Worm (Caenorhabditis elegans) whole organism, young adult: ENCODE results near the gene parn-2.

Source experiments
- F52B5.7 ChIP-seq: sonication (generic microtip); optimal IDR thresholded peaks from 2 replicates; lab custom pipeline; 2016; ENCODE audit warnings: mild to moderate bottlenecking, missing genetic modification characterization, missing compliant biosample characterization
- Y95B8A.8 ChIP-seq: fragments of 200-800 bp; sonication (Bioruptor generic); IDR thresholded peaks from 2 replicates; pipeline ENCODE4 v1.3.6; 2022; ENCODE audit warnings: missing genetic modification reagents, missing genetic modification characterization, missing compliant biosample characterization
- attf-3 ChIP-seq: fragments of 200-800 bp; sonication (Bioruptor generic); conservative IDR thresholded peaks from 2 replicates; pipeline ENCODE4 v1.3.6; 2022; ENCODE audit warnings: missing genetic modification reagents, missing genetic modification characterization, missing compliant biosample characterization
- attf-6 ChIP-seq: fragments of 200-800 bp; sonication (Bioruptor generic); IDR thresholded peaks from 2 replicates; pipeline ENCODE4 v1.3.6; 2022; ENCODE audit warnings: missing genetic modification reagents, missing genetic modification characterization, missing compliant biosample characterization
- efl-1 ChIP-seq: fragments of 150-350 bp; optimal IDR thresholded peaks from 2 replicates; lab custom pipeline; 2014; ENCODE audit warnings: missing biosample characterization, missing genetic modification reagents, missing genetic modification characterization
- him-1 ChIP-seq: sonication (generic microtip); optimal IDR thresholded peaks from 2 replicates; lab custom pipeline; 2016; ENCODE audit warnings: missing genotype, missing genetic modification reagents, missing genetic modification characterization, missing compliant biosample characterization
- lin-26 ChIP-seq: fragments of 200-800 bp; sonication (Bioruptor generic); IDR thresholded peaks from 2 replicates; pipeline ENCODE4 v1.3.6; 2022; ENCODE audit warnings: missing genetic modification reagents, missing genetic modification characterization, missing compliant biosample characterization
- nfya-1 ChIP-seq: sonication (generic microtip); optimal IDR thresholded peaks from 2 replicates; lab custom pipeline; 2017; ENCODE audit warnings: antibody characterized with exemption, missing compliant biosample characterization, missing genetic modification characterization, borderline replicate concordance; ENCODE audit not compliant: insufficient read depth
- nfyb-1 ChIP-seq: fragments of 200-800 bp; sonication (Bioruptor generic); IDR thresholded peaks from 2 replicates; pipeline ENCODE4 v1.3.6; 2022; ENCODE audit warnings: missing genetic modification reagents, missing genetic modification characterization, missing compliant biosample characterization
- nhr-120 ChIP-seq: fragments of 200-800 bp; sonication (Bioruptor generic); IDR thresholded peaks from 2 replicates; pipeline ENCODE4 v1.3.6; 2022; ENCODE audit warnings: missing genetic modification characterization, missing compliant biosample characterization
- nhr-90 ChIP-seq: sonication (generic microtip); optimal IDR thresholded peaks from 2 replicates; lab custom pipeline; 2016; ENCODE audit warnings: missing genotype, mild to moderate bottlenecking, missing genetic modification characterization, missing compliant biosample characterization
- pbrm-1 ChIP-seq: fragments of 200-800 bp; sonication (Bioruptor generic); IDR thresholded peaks from 2 replicates; pipeline ENCODE4 v1.3.6; 2022; ENCODE audit warnings: missing genetic modification reagents, missing genetic modification characterization, missing compliant biosample characterization
- sdz-38 ChIP-seq: sonication (generic microtip); optimal IDR thresholded peaks from 2 replicates; lab custom pipeline; 2016; ENCODE audit warnings: missing genotype, missing genetic modification characterization, missing compliant biosample characterization
- tlf-1 ChIP-seq: fragments of 200-800 bp; sonication (Bioruptor generic); optimal IDR thresholded peaks from 2 replicates; lab custom pipeline; 2018; ENCODE audit warnings: mild to moderate bottlenecking, missing genetic modification characterization, missing compliant biosample characterization

DNA sequence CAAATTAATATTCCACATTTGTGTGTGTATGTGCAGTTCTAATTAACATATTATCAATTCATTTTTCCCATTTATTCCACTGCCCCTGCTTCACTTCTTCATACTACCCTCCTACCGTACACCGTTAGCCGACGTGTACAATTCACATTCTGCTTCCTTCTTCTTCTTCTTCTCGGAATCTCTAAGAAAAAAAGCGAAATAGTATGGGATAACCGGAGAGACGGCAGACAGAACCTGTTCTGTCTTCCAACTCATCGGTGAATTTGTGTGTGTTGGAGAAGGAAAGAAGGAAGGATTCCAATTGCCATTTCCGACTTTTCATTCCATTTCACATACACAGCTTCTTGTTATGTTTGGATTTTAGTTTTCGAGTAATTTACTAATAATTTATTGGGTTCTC, 18.9 kb downstream of the parn-2 start:
- TF ChIP-seq nfya-1, result no peak
- TF ChIP-seq attf-6 (GFP tag; lab: Robert Waterston, UW), result no peak
- no peak for TF ChIP-seq F52B5.7 (tag; lab: Kevin White, UChicago)
- TF ChIP-seq nfyb-1, result no peak
- no peak for TF ChIP-seq lin-26
- TF ChIP-seq efl-1 (GFP tag; lab: Kevin White, UChicago), result no peak
- TF ChIP-seq Y95B8A.8 (GFP tag; lab: Robert Waterston, UW), result no peak
- no peak for TF ChIP-seq nhr-120 (GFP tag; lab: Robert Waterston, UW)
- no peak for TF ChIP-seq attf-3 (GFP tag; lab: Robert Waterston, UW)
- TF ChIP-seq nhr-90 (tag; lab: Kevin White, UChicago), result no peak
- TF ChIP-seq tlf-1 (GFP tag; lab: Kevin White, UChicago), result no peak
- no peak for TF ChIP-seq pbrm-1 (GFP tag; lab: Robert Waterston, UW)
- no peak for TF ChIP-seq him-1 (tag; lab: Kevin White, UChicago)
- TF ChIP-seq sdz-38 (tag; lab: Kevin White, UChicago), result no peak
